Fruit fly (Drosophila melanogaster): ENCODE results near the gene CG6766.
"Not testable (repeated sequence)": the region's sequence is repeated elsewhere in the genome, so short reads cannot be mapped to it uniquely, and the experiment has no call there.

- TF ChIP-seq usp (GFP tag; optimal IDR thresholded peaks at IDR 0.05); CG8478 (optimal IDR thresholded peaks at IDR 0.05); pan (optimal IDR thresholded peaks at IDR 0.05); psq (optimal IDR thresholded peaks at IDR 0.05); Dll (optimal IDR thresholded peaks at IDR 0.05): not testable (repeated sequence)
Measured at dm6 chr2L:11995332-11995790, 45.1 kb downstream of the CG6766 start, which contains the start of the genes CG18789 and Qtzl.

Data from whole organism.